Worm (Caenorhabditis elegans): ENCODE results near the gene F28B1.9.

F28B1.9 gene

ce11 chrV:17061585-17061984 is at the start of gene F28B1.9:
Gene F28B1.9 (plus strand): TSS chrV:17061885.
- no peak for TF ChIP-seq ama-1 (optimal IDR thresholded peaks at IDR 0.05)
- no peak for TF ChIP-seq flt-1 (GFP tag; IDR thresholded peaks at IDR 0.05)
- TF ChIP-seq scrt-1 (GFP tag; IDR thresholded peaks at IDR 0.05), result no peak
- TF ChIP-seq aly-1 (tag; optimal IDR thresholded peaks at IDR 0.05), result no peak
- TF ChIP-seq sea-1 (GFP tag; conservative IDR thresholded peaks at IDR 0.05), result no peak
- no peak for TF ChIP-seq ceh-36 (tag; optimal IDR thresholded peaks at IDR 0.05)
- no peak for TF ChIP-seq pes-1 (GFP tag; IDR thresholded peaks at IDR 0.05)
- no peak for TF ChIP-seq hmbx-1 (tag; optimal IDR thresholded peaks at IDR 0.05)
- no peak for TF ChIP-seq tra-4 (tag; optimal IDR thresholded peaks at IDR 0.05)
- no peak for TF ChIP-seq ets-7 (tag; optimal IDR thresholded peaks at IDR 0.05)

DNA sequence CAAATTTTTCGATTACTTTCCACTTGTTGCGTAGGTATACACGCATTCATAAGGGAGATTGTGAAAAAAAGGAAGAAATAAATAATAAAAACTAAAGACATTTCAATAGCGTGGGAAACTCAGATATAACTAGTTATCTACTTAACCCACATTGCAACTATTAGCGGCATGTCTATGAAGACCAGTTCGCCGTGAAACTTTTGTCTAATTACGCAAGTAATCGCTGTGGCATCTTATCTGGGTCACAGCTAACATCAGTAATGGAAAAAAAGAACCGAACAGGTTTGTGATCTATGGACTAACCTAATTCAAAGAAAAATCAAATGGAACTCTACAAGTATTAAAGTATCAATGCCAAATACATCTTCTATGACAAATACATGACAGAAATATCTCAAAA is 48.5 kb upstream of the F28B1.9 start, which contains the start of gene clec-241:
Gene clec-241 (minus strand): TSS at position 101 of the 400 bp plus-strand sequence.
- TF ChIP-seq tbx-11 (GFP tag; IDR thresholded peaks at IDR 0.05), result no peak

DNA sequence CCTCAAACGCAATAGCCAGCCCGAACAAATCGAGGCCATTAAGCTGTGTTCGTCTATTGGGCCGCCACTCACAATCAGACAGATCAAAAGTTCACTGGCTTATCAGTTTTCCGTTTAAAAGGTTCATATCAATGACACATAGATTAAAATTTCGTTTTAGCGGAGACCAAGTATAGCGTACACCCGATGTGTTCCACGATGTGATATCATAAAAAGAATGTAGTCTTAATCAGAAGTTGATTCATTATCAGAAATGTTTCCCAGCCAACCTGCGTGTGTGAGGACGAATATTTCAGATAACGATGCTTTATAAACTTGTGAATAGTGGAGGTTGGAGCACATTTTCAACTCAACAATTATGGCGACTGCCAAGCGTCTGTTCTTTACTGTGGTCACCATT is 47.6 kb upstream of the F28B1.9 start, which contains the start of gene clc-13:
Gene clc-13 (plus strand): TSS at position 359 of the 400 bp plus-strand sequence.
- TF ChIP-seq tra-4 (tag; optimal IDR thresholded peaks at IDR 0.05), result no peak
- no peak for TF ChIP-seq pes-1 (GFP tag; IDR thresholded peaks at IDR 0.05)
- no peak for TF ChIP-seq hmbx-1 (tag; optimal IDR thresholded peaks at IDR 0.05)
- no peak for TF ChIP-seq sea-1 (GFP tag; conservative IDR thresholded peaks at IDR 0.05)
- TF ChIP-seq ceh-36 (tag; optimal IDR thresholded peaks at IDR 0.05), result no peak
- TF ChIP-seq tbx-37 (GFP tag; conservative IDR thresholded peaks at IDR 0.05), result no peak
- TF ChIP-seq F13C5.2 (tag; optimal IDR thresholded peaks at IDR 0.05), result no peak
- no peak for TF ChIP-seq ets-7 (tag; optimal IDR thresholded peaks at IDR 0.05)
- TF ChIP-seq tbx-11 (GFP tag; IDR thresholded peaks at IDR 0.05), result no peak

- no peak for TF ChIP-seq hmg-4 (GFP tag; optimal IDR thresholded peaks at IDR 0.05)
- no peak for TF ChIP-seq hmbx-1 (tag; optimal IDR thresholded peaks at IDR 0.05)
- TF ChIP-seq F13C5.2 (tag; optimal IDR thresholded peaks at IDR 0.05), result no peak
- TF ChIP-seq aly-1 (tag; optimal IDR thresholded peaks at IDR 0.05), result no peak
- no peak for TF ChIP-seq tbx-37 (GFP tag; conservative IDR thresholded peaks at IDR 0.05)
- TF ChIP-seq ceh-13 (GFP tag; optimal IDR thresholded peaks at IDR 0.05), result no peak
- TF ChIP-seq sea-1 (GFP tag; conservative IDR thresholded peaks at IDR 0.05), result no peak
- no peak for TF ChIP-seq pes-1 (GFP tag; IDR thresholded peaks at IDR 0.05)
- no peak for TF ChIP-seq scrt-1 (GFP tag; IDR thresholded peaks at IDR 0.05)
- no peak for TF ChIP-seq hnd-1 (tag; optimal IDR thresholded peaks at IDR 0.05)
These were observed 44.9 kb upstream of the F28B1.9 start, which contains the start of gene srh-97 for ce11 chrV:17016787-17017186. Gene srh-97 (plus strand): TSS chrV:17017087.

- TF ChIP-seq hmg-4 (GFP tag; optimal IDR thresholded peaks at IDR 0.05) (no peak), hmbx-1 (tag; optimal IDR thresholded peaks at IDR 0.05) (no peak), tbx-11 (GFP tag; IDR thresholded peaks at IDR 0.05) (no peak), scrt-1 (GFP tag; IDR thresholded peaks at IDR 0.05) (no peak), aly-1 (tag; optimal IDR thresholded peaks at IDR 0.05) (no peak), flt-1 (GFP tag; IDR thresholded peaks at IDR 0.05) (no peak), pes-1 (GFP tag; IDR thresholded peaks at IDR 0.05) (no peak), F13C5.2 (tag; optimal IDR thresholded peaks at IDR 0.05) (no peak), ceh-13 (GFP tag; optimal IDR thresholded peaks at IDR 0.05) (no peak), hnd-1 (tag; optimal IDR thresholded peaks at IDR 0.05) (no peak), tra-4 (tag; optimal IDR thresholded peaks at IDR 0.05) (no peak), ets-7 (tag; optimal IDR thresholded peaks at IDR 0.05) (no peak), ama-1 (optimal IDR thresholded peaks at IDR 0.05) (no peak)
These were observed 42.0 kb upstream of the F28B1.9 start, which contains the start of gene F49H6.17 for ce11 chrV:17019690-17020089. Gene F49H6.17 (plus strand): TSS chrV:17019990.

- TF ChIP-seq pes-1 (GFP tag; IDR thresholded peaks at IDR 0.05), result no peak
- no peak for TF ChIP-seq ceh-36 (tag; optimal IDR thresholded peaks at IDR 0.05)
These were observed 40.3 kb upstream of the F28B1.9 start, which contains the start of gene F49H6.12 for ce11 chrV:17021361-17021760. Gene F49H6.12 (minus strand): TSS chrV:17021461.

DNA sequence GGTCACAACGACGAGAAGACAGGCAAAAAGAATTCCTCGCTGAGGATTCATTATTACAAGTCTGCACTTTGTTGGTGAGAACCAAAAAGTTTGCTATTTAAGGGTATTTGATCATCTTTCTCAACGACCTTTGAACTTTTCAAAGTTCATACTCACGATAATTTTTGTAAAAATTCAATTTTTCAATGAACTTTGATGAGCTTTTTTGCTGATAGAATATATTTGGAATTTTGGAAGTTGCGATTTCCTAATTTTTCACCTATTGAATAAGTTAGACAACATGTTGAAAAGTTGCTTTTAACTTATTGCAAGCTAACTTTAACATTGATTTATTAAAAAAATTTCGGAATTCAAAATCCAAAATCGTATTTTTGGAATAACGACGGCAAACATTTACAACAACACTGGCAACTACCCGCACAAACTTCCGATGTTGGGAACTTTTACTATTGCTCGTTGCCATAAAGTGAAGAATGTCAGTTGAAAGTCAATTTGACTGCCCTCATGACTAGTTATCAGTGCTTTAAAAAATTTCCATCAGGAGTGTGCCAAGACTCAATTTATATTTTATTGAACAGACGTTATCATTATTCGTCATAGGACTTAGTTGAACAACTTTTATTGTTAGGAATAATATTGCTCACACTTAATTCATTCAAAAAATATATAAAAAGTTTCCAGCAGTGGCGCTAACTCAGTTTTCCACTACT is 38.9 kb upstream of the F28B1.9 start, which contains the start of the genes F49H6.8 and F49H6.5:
Gene F49H6.8 (minus strand): TSS at position 51 of the 710 bp plus-strand sequence.
Gene F49H6.5 (plus strand): TSS at position 629 of the 710 bp plus-strand sequence.
- TF ChIP-seq pes-1 (GFP tag; IDR thresholded peaks at IDR 0.05) (no peak), tbx-11 (GFP tag; IDR thresholded peaks at IDR 0.05) (no peak), aly-1 (tag; optimal IDR thresholded peaks at IDR 0.05) (no peak), ceh-36 (tag; optimal IDR thresholded peaks at IDR 0.05) (no peak), tra-4 (tag; optimal IDR thresholded peaks at IDR 0.05) (no peak), hmbx-1 (tag; optimal IDR thresholded peaks at IDR 0.05) (no peak), hmg-4 (GFP tag; optimal IDR thresholded peaks at IDR 0.05) (no peak), ama-1 (optimal IDR thresholded peaks at IDR 0.05) (no peak), sea-1 (GFP tag; conservative IDR thresholded peaks at IDR 0.05) (no peak), F13C5.2 (tag; optimal IDR thresholded peaks at IDR 0.05) (no peak), ceh-13 (GFP tag; optimal IDR thresholded peaks at IDR 0.05) (no peak)

DNA sequence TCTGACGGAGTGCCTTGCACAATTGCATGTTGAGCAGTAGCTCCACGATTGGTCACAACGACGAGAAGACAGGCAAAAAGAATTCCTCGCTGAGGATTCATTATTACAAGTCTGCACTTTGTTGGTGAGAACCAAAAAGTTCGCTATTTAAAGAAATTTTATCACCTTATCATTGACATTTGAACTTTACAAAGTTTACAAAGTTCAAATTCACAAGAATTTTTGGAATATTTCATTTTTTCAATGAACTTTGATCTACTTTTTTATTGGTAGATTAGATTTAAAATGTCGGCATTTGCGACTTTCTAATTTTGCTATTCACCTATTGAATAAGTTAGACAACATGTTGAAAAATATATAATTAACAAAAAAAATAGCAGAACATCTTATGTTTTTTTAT is 35.4 kb upstream of the F28B1.9 start, which contains the start of gene F49H6.15:
Gene F49H6.15 (minus strand): TSS at position 101 of the 400 bp plus-strand sequence.
- TF ChIP-seq scrt-1 (GFP tag; IDR thresholded peaks at IDR 0.05) (no peak), tra-4 (tag; optimal IDR thresholded peaks at IDR 0.05) (no peak), tbx-37 (GFP tag; conservative IDR thresholded peaks at IDR 0.05) (no peak), pes-1 (GFP tag; IDR thresholded peaks at IDR 0.05) (no peak), ama-1 (optimal IDR thresholded peaks at IDR 0.05) (no peak), aly-1 (tag; optimal IDR thresholded peaks at IDR 0.05) (no peak), flt-1 (GFP tag; IDR thresholded peaks at IDR 0.05) (no peak), ceh-36 (tag; optimal IDR thresholded peaks at IDR 0.05) (no peak), hnd-1 (tag; optimal IDR thresholded peaks at IDR 0.05) (no peak), F13C5.2 (tag; optimal IDR thresholded peaks at IDR 0.05) (no peak), B0310.2 (tag; optimal IDR thresholded peaks at IDR 0.05) (no peak), ceh-13 (GFP tag; optimal IDR thresholded peaks at IDR 0.05) (no peak)
